Worm (Caenorhabditis elegans): ENCODE measurements around the gene flr-1.

- TF ChIP-seq him-1 (tag; optimal IDR thresholded peaks at IDR 0.05) (no peak), W03F9.2 (tag; optimal IDR thresholded peaks at IDR 0.05) (no peak)
Measured at ce11 chrX:13500568-13500967, 44.2 kb upstream of the flr-1 start, which contains the start of gene sad-1.
